Worm (Caenorhabditis elegans) whole organism, L4/young adult: ENCODE measurements around the gene ZK381.2.

Experiments used
- W03F9.2 ChIP-seq: fragments of 150-350 bp; optimal IDR thresholded peaks from 2 replicates; lab custom pipeline; 2014; ENCODE audit warnings: missing biosample characterization, missing genetic modification characterization
- dao-5 ChIP-seq: sonication (generic microtip); optimal IDR thresholded peaks from 2 replicates; lab custom pipeline; 2016; ENCODE audit warnings: missing genotype, missing genetic modification characterization, moderate library complexity, missing compliant biosample characterization
- him-1 ChIP-seq: sonication (generic microtip); optimal IDR thresholded peaks from 2 replicates; lab custom pipeline; 2016; ENCODE audit warnings: missing genotype, missing genetic modification reagents, missing genetic modification characterization, missing compliant biosample characterization

- TF ChIP-seq him-1, result no peak
- TF ChIP-seq W03F9.2 (tag; lab: Kevin White, UChicago), result no peak
- no peak for TF ChIP-seq dao-5 (tag; lab: Kevin White, UChicago)
Observed at ce11 chrIV:7010195-7010594, 44.9 kb downstream of the ZK381.2 start.
